Fruit fly (Drosophila melanogaster): ENCODE results near the gene Atg4a.
A peak's percentile ranks its signal among the peaks of the same experiment; 100 is the strongest.

Gene Atg4a

DNA sequence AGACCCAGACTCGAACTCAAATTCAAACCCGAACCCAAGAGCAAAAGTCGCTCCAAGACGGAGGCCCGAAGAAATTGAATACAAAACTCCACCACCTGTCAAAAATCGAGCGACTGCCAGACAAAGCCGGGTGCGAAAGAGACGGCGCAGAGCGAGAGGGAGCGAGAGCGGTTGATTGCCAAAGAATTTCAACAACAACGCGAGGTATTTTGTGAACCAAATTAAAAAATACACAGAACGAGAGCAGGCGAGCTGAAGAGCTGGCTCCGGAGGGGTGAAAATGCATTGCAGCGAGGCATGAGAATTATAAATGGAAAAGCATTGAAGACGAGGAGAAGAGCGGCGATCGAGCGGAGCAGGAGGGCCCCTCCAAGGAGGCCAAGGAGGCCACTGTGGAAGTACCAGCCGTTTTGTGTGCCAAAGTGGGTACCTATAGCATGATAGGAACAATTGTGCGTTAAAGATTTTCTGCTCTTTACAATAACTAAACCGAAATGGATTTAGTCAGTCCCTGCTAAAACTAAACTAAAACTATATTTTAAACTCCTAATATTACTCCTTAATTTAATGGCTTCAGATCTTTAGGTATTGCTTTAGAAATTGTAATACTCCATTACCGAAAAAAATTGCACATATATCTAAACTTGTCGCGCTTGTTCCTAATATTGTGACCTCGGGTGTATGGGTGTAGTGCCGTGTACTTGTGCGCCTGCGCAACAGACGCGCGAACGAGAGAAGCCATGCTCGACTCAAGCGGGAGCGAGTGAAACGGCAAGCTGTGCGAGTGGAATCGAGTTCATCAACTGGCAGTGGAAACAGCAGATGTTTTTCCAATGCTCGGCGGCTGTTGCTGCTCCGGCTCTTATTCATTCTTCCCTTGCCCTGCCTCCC is 18.0 kb upstream of the Atg4a start (continued):
- TF ChIP-seq ham (GFP tag; IDR thresholded peaks at IDR 0.05) = no peak
- TF ChIP-seq gt (GFP tag; IDR thresholded peaks at IDR 0.05) = no peak
- TF ChIP-seq dysf (GFP tag; IDR thresholded peaks at IDR 0.05) = 0 out of 3 replicates have a peak, but pooled peaks have one; percentile 12
- TF ChIP-seq CG30403 (GFP tag; optimal IDR thresholded peaks at IDR 0.05) = peak; percentile 59
- no peak for TF ChIP-seq CG14441 (GFP tag; IDR thresholded peaks at IDR 0.05)
- no peak for TF ChIP-seq dm (GFP tag; optimal IDR thresholded peaks at IDR 0.05)
- TF ChIP-seq chif (GFP tag; optimal IDR thresholded peaks at IDR 0.05) = peak; percentile 32 to 40
- no peak for TF ChIP-seq CG32772 (GFP tag; IDR thresholded peaks at IDR 0.05)
- no peak for TF ChIP-seq Optix (GFP tag; IDR thresholded peaks at IDR 0.05)
- TF ChIP-seq wor (GFP tag; IDR thresholded peaks at IDR 0.05) = no peak
- TF ChIP-seq CG7963 (GFP tag; IDR thresholded peaks at IDR 0.05; ENCODE audit: partially characterized antibody) = no peak
- peak; percentile 87 for TF ChIP-seq ac (GFP tag; optimal IDR thresholded peaks at IDR 0.05)
- peak; percentile 68 for TF ChIP-seq fd96Cb (tag; optimal IDR thresholded peaks at IDR 0.05)
- no peak for TF ChIP-seq CG10654 (GFP tag; optimal IDR thresholded peaks at IDR 0.05)
- TF ChIP-seq kay (GFP tag; optimal IDR thresholded peaks at IDR 0.05) = no peak
- no peak for TF ChIP-seq Dip3 (GFP tag; optimal IDR thresholded peaks at IDR 0.05)
- no peak for TF ChIP-seq CG11085 (GFP tag; IDR thresholded peaks at IDR 0.05)
- peak; percentile 29 for TF ChIP-seq odd (GFP tag; optimal IDR thresholded peaks at IDR 0.05)
- TF ChIP-seq dmrt11E (tag; optimal IDR thresholded peaks at IDR 0.05) = peak; percentile 92
- peak; percentile 35; the same call in 1 of the 2 replicates for TF ChIP-seq CG4404 (GFP tag; IDR thresholded peaks at IDR 0.05)
- no peak for TF ChIP-seq insv (GFP tag; optimal IDR thresholded peaks at IDR 0.05)
- no peak for TF ChIP-seq Spps (tag; optimal IDR thresholded peaks at IDR 0.05)
- TF ChIP-seq Scr (GFP tag; IDR thresholded peaks at IDR 0.05; ENCODE audit: partially characterized antibody) = no peak
- no peak for TF ChIP-seq ato (GFP tag; IDR thresholded peaks at IDR 0.05; ENCODE audit: partially characterized antibody)
- TF ChIP-seq otp (GFP tag; IDR thresholded peaks at IDR 0.05) = no peak
- TF ChIP-seq CG12744 (GFP tag; optimal IDR thresholded peaks at IDR 0.05) = no peak
- TF ChIP-seq CG7786 (GFP tag; optimal IDR thresholded peaks at IDR 0.05) = peak; percentile 15
- TF ChIP-seq btn (GFP tag; optimal IDR thresholded peaks at IDR 0.05) = no peak
- no peak for TF ChIP-seq Dip2 (GFP tag; IDR thresholded peaks at IDR 0.05)
- TF ChIP-seq schlank (tag; optimal IDR thresholded peaks at IDR 0.05) = no peak
- no peak for TF ChIP-seq CTCF (GFP tag; optimal IDR thresholded peaks at IDR 0.05)
- TF ChIP-seq CG34376 (GFP tag; optimal IDR thresholded peaks at IDR 0.05) = no peak
- TF ChIP-seq CrebB (tag; optimal IDR thresholded peaks at IDR 0.05) = no peak
- no peak for TF ChIP-seq CG7372 (GFP tag; IDR thresholded peaks at IDR 0.05)
- peak; percentile 67; the same call in 2 of the 3 replicates for TF ChIP-seq ci (GFP tag; IDR thresholded peaks at IDR 0.05)
- TF ChIP-seq rib (GFP tag; IDR thresholded peaks at IDR 0.05) = no peak
- TF ChIP-seq CG1529 (GFP tag; optimal IDR thresholded peaks at IDR 0.05) = peak; percentile 27
- no peak for TF ChIP-seq slbo (GFP tag; IDR thresholded peaks at IDR 0.05)
- TF ChIP-seq CG31224 (GFP tag; IDR thresholded peaks at IDR 0.05) = no peak
- no peak for TF ChIP-seq yki (optimal IDR thresholded peaks at IDR 0.05)
- TF ChIP-seq TFAM (GFP tag; optimal IDR thresholded peaks at IDR 0.05) = no peak
- no peak for TF ChIP-seq nerfin-2 (GFP tag; IDR thresholded peaks at IDR 0.05; ENCODE audit: partially characterized antibody)
- peak; percentile 16 for TF ChIP-seq Meics (GFP tag; optimal IDR thresholded peaks at IDR 0.05)
- TF ChIP-seq CG15479 (GFP tag; optimal IDR thresholded peaks at IDR 0.05) = peak; percentile 57
- TF ChIP-seq HmgZ (tag; optimal IDR thresholded peaks at IDR 0.05) = no peak
- no peak for TF ChIP-seq CG13287 (GFP tag; IDR thresholded peaks at IDR 0.05; ENCODE audit: partially characterized antibody)
- no peak for TF ChIP-seq sr (GFP tag; IDR thresholded peaks at IDR 0.05)
- TF ChIP-seq grn (GFP tag; optimal IDR thresholded peaks at IDR 0.05) = no peak
- no peak for TF ChIP-seq Jarid2 (GFP tag; optimal IDR thresholded peaks at IDR 0.05)
- no peak for TF ChIP-seq vnd (GFP tag; IDR thresholded peaks at IDR 0.05; ENCODE audit: partially characterized antibody)
- TF ChIP-seq HLH3B (GFP tag; IDR thresholded peaks at IDR 0.05) = peak; percentile 32; the same call in 1 of the 2 replicates

All from whole organism, embryonic.